Worm (Caenorhabditis elegans) whole organism, mixed stage, embryonic: ENCODE measurements around the gene F13E9.11.

Experiments used
- M03D4.4 ChIP-seq: sonication (generic microtip); optimal IDR thresholded peaks from 2 replicates; lab custom pipeline; 2017; ENCODE audit warnings: mild to moderate bottlenecking, missing genetic modification characterization, missing compliant biosample characterization
- bed-3 ChIP-seq: fragments of 200-800 bp; sonication (Bioruptor generic); optimal IDR thresholded peaks from 3 replicates; lab custom pipeline; 2018; ENCODE audit warnings: mild to moderate bottlenecking, missing genetic modification characterization, moderate library complexity, missing compliant biosample characterization
- ceh-39 ChIP-seq: fragments of 150-350 bp; optimal IDR thresholded peaks from 2 replicates; lab custom pipeline; 2014; ENCODE audit warnings: missing biosample characterization, missing genetic modification characterization
- ceh-43 ChIP-seq: fragments of 200-800 bp; sonication (Bioruptor generic); optimal IDR thresholded peaks from 2 replicates; lab custom pipeline; 2018; ENCODE audit warnings: mild to moderate bottlenecking, missing genetic modification characterization, moderate library complexity, missing compliant biosample characterization
- ceh-83 ChIP-seq: fragments of 200-800 bp; sonication (Bioruptor generic); optimal IDR thresholded peaks from 2 replicates; lab custom pipeline; 2018; ENCODE audit warnings: mild to moderate bottlenecking, missing genetic modification characterization, missing compliant biosample characterization
- cnd-1 ChIP-seq: fragments of 200-800 bp; sonication (Bioruptor generic); optimal IDR thresholded peaks from 2 replicates; lab custom pipeline; 2018; ENCODE audit warnings: mild to moderate bottlenecking, missing genetic modification characterization, missing compliant biosample characterization
- drap-1 ChIP-seq: fragments of 200-800 bp; sonication (Bioruptor generic); optimal IDR thresholded peaks from 3 replicates; lab custom pipeline; 2018; ENCODE audit warnings: mild to moderate bottlenecking, missing genetic modification characterization, missing compliant biosample characterization
- elt-1 ChIP-seq: sonication (generic microtip); optimal IDR thresholded peaks from 2 replicates; lab custom pipeline; 2017; ENCODE audit warnings: missing genetic modification characterization, mild to moderate bottlenecking, missing compliant biosample characterization, antibody characterized with exemption, moderate library complexity, borderline replicate concordance; ENCODE audit not compliant: insufficient read depth
- elt-3 ChIP-seq: fragments of 150-350 bp; optimal IDR thresholded peaks from 2 replicates; lab custom pipeline; 2014; ENCODE audit warnings: missing biosample characterization, missing genetic modification characterization
- flh-1 ChIP-seq: fragments of 200-800 bp; sonication (Bioruptor generic); optimal IDR thresholded peaks from 2 replicates; lab custom pipeline; 2018; ENCODE audit warnings: mild to moderate bottlenecking, missing genetic modification characterization, moderate library complexity, missing compliant biosample characterization
- ham-2 ChIP-seq: fragments of 200-800 bp; sonication (Bioruptor generic); optimal IDR thresholded peaks from 2 replicates; lab custom pipeline; 2018; ENCODE audit warnings: mild to moderate bottlenecking, missing genetic modification characterization, missing compliant biosample characterization
- hlh-1 ChIP-seq: fragments of 150-350 bp; optimal IDR thresholded peaks from 2 replicates; lab custom pipeline; 2014; ENCODE audit warnings: missing biosample characterization, missing genetic modification reagents, missing genetic modification characterization
- lin-13 ChIP-seq: fragments of 150-350 bp; optimal IDR thresholded peaks from 2 replicates; lab custom pipeline; 2014; ENCODE audit warnings: missing biosample characterization, missing genetic modification characterization
- lin-32 ChIP-seq: fragments of 200-800 bp; sonication (Bioruptor generic); optimal IDR thresholded peaks from 2 replicates; lab custom pipeline; 2018; ENCODE audit warnings: mild to moderate bottlenecking, missing genetic modification characterization, missing compliant biosample characterization
- lsy-2 ChIP-seq: fragments of 150-350 bp; optimal IDR thresholded peaks from 2 replicates; lab custom pipeline; 2014; ENCODE audit warnings: missing biosample characterization, missing genetic modification characterization
- mab-5 ChIP-seq: fragments of 150-350 bp; optimal IDR thresholded peaks from 2 replicates; lab custom pipeline; 2014; ENCODE audit warnings: missing biosample characterization, missing genetic modification characterization
- mep-1 ChIP-seq: fragments of 150-350 bp; optimal IDR thresholded peaks from 2 replicates; lab custom pipeline; 2017; ENCODE audit warnings: missing biosample characterization, missing genetic modification reagents, missing genetic modification characterization, inconsistent platforms
- nhr-237 ChIP-seq: fragments of 150-350 bp; optimal IDR thresholded peaks from 2 replicates; lab custom pipeline; 2014; ENCODE audit warnings: missing biosample characterization, missing genetic modification characterization
- nhr-76 ChIP-seq: sonication (generic microtip); optimal IDR thresholded peaks from 2 replicates; lab custom pipeline; 2017; ENCODE audit warnings: missing biosample characterization, missing genetic modification characterization
- pha-4 ChIP-seq: fragments of 150-350 bp; optimal IDR thresholded peaks from 2 replicates; lab custom pipeline; 2018; ENCODE audit warnings: missing biosample characterization, missing genetic modification reagents, missing genetic modification characterization
- snpc-4 ChIP-seq: fragments of 150-350 bp; optimal IDR thresholded peaks from 2 replicates; lab custom pipeline; 2014; ENCODE audit warnings: missing biosample characterization, missing genetic modification characterization
- tbx-8 ChIP-seq: fragments of 200-800 bp; sonication (Bioruptor generic); optimal IDR thresholded peaks from 2 replicates; lab custom pipeline; 2018; ENCODE audit warnings: mild to moderate bottlenecking, missing genetic modification characterization, moderate library complexity, missing compliant biosample characterization
- unc-120 ChIP-seq: sonication (generic microtip); optimal IDR thresholded peaks from 2 replicates; lab custom pipeline; 2017; ENCODE audit warnings: missing genetic modification characterization, missing compliant biosample characterization; ENCODE audit not compliant: poor library complexity, severe bottlenecking
- unc-39 ChIP-seq: fragments of 150-350 bp; optimal IDR thresholded peaks from 2 replicates; lab custom pipeline; 2014; ENCODE audit warnings: missing biosample characterization, missing genetic modification characterization
- unc-62 ChIP-seq: fragments of 150-350 bp; optimal IDR thresholded peaks from 2 replicates; lab custom pipeline; 2014; ENCODE audit warnings: missing biosample characterization, missing genetic modification reagents, missing genetic modification characterization
- zip-8 ChIP-seq: fragments of 150-350 bp; optimal IDR thresholded peaks from 2 replicates; lab custom pipeline; 2014; ENCODE audit warnings: missing biosample characterization, missing genetic modification characterization
- ztf-11 ChIP-seq: fragments of 150-350 bp; optimal IDR thresholded peaks from 2 replicates; lab custom pipeline; 2014; ENCODE audit warnings: missing biosample characterization, missing genetic modification characterization

Gene F13E9.11

ce11 chrIV:10858300-10859016, 10.5 kb downstream of the F13E9.11 start, which contains the start of the genes T11G6.2 and hars-1:
TSS of gene T11G6.2 (minus strand) at chrIV:10858496.
TSS of gene hars-1 (plus strand) at chrIV:10858957.
- TF ChIP-seq elt-3 (tag; lab: Kevin White, UChicago) = no peak

- TF ChIP-seq snpc-4 (tag; lab: Kevin White, UChicago) = no peak
- TF ChIP-seq, all 35 proteins: peak for 0
Observed at ce11 chrIV:10855946-10856345, 13.0 kb downstream of the F13E9.11 start.

DNA sequence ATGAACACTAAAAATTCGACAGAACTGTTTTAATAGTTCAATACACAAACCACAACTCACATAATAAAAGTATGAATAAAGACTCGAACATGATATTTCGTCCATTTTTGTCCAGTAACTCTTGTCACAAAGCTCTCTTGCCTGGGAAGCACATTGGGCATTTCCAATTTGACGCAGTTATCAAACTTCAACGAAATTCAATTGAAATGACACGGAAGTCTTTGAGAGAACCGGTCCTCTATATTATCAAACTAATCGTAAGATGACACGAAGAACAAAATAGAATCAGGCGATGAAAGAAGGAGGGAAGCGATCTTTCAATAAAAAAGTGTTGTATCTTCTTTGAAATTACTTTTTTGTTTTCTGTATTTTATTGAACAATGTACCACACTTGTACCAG, 13.9 kb downstream of the F13E9.11 start, which contains the start of gene T11G6.3:
T11G6.3 (minus strand) TSS at position 189 of the 400 bp plus-strand sequence.
- no peak for TF ChIP-seq zip-8
- TF ChIP-seq ham-2 = no peak
- TF ChIP-seq lin-13 (tag; lab: Kevin White, UChicago) = no peak
- no peak for TF ChIP-seq nhr-76
- no peak for TF ChIP-seq unc-39 (tag; lab: Kevin White, UChicago)
- TF ChIP-seq unc-120 = no peak
- TF ChIP-seq M03D4.4 (tag; lab: Kevin White, UChicago) = no peak

DNA sequence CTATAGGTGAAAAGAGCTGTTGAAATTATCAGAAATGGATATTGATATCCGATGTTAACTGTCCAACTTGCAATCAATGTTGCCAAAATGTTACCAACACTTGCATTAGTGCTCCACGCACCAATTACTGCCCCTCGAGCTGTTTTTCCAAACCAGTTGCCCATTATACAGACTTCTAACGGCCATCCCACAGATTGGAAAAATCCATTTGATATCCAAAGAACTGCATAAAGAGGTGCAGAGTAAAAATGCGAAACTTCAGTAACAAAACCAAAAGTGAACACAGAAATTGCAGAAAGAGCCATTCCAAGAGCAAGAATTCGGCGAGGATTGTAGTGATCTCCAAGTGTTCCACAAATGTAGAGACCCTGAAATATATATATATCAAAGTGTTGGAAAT, 14.9 kb downstream of the F13E9.11 start:
- TF ChIP-seq lin-32 (GFP tag; lab: Kevin White, UChicago) (no peak), mep-1 (tag; lab: Kevin White, UChicago) (no peak), unc-62 (GFP tag; lab: Kevin White, UChicago) (no peak), unc-120 (no peak), elt-3 (tag; lab: Kevin White, UChicago) (no peak), nhr-237 (tag; lab: Kevin White, UChicago) (no peak), ceh-39 (tag; lab: Kevin White, UChicago) (no peak), drap-1 (GFP tag; lab: Kevin White, UChicago) (no peak), bed-3 (no peak), lin-13 (tag; lab: Kevin White, UChicago) (no peak), hlh-1 (tag; lab: Kevin White, UChicago) (no peak), lsy-2 (tag; lab: Kevin White, UChicago) (no peak), elt-1 (tag; lab: Kevin White, UChicago) (no peak), ceh-83 (GFP tag; lab: Kevin White, UChicago) (no peak), unc-39 (tag; lab: Kevin White, UChicago) (no peak), pha-4 (tag; lab: Kevin White, UChicago) (no peak), tbx-8 (no peak)

- no peak for TF ChIP-seq cnd-1 (tag; lab: Kevin White, UChicago)
- TF ChIP-seq hlh-1 (tag; lab: Kevin White, UChicago) = peak; percentile 77
- no peak for TF ChIP-seq flh-1 (GFP tag; lab: Kevin White, UChicago)
- no peak for TF ChIP-seq bed-3
Observed at ce11 chrIV:10852403-10852802, 16.5 kb downstream of the F13E9.11 start.

- TF ChIP-seq drap-1 (GFP tag; lab: Kevin White, UChicago) (no peak), mab-5 (tag; lab: Kevin White, UChicago) (no peak), unc-39 (tag; lab: Kevin White, UChicago) (no peak)
Observed at ce11 chrIV:10851833-10852232, 17.1 kb downstream of the F13E9.11 start, which contains the start of gene T11G6.4. TSS of gene T11G6.4 (minus strand) at chrIV:10851933.

- no peak for TF ChIP-seq ztf-11 (tag; lab: Kevin White, UChicago)
- no peak for TF ChIP-seq tbx-8
- no peak for TF ChIP-seq flh-1 (GFP tag; lab: Kevin White, UChicago)
- no peak for TF ChIP-seq ceh-39 (tag; lab: Kevin White, UChicago)
- no peak for TF ChIP-seq ceh-43 (GFP tag; lab: Kevin White, UChicago)
- TF ChIP-seq mep-1 (tag; lab: Kevin White, UChicago) = no peak
- TF ChIP-seq pha-4 (tag; lab: Kevin White, UChicago) = no peak
- no peak for TF ChIP-seq ceh-83 (GFP tag; lab: Kevin White, UChicago)
- TF ChIP-seq nhr-76 = no peak
- TF ChIP-seq mab-5 (tag; lab: Kevin White, UChicago) = no peak
- TF ChIP-seq bed-3 = no peak
- no peak for TF ChIP-seq M03D4.4 (tag; lab: Kevin White, UChicago)
- no peak for TF ChIP-seq lsy-2 (tag; lab: Kevin White, UChicago)
Observed at ce11 chrIV:10851136-10851535, 17.8 kb downstream of the F13E9.11 start.
